Worm (Caenorhabditis elegans): ENCODE data around the gene cdr-7.

DNA sequence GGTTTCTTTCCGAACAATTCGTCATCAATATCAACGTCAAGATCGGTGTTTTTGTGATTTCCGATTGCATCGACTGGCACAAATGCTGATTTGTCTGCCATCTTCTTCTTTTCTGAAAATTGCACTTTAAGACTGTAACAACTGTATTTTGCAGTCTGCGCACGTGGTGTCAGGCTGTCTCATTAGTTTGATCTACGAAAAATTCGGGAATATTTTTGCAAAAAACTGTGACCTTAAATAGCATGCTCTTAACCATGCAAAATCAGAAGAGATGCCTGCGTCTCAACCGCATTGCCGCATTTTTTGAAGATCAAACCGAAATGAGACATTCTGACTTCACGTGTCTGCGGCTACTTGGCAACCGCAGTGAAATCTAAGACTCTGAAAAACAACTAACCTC, 10.5 kb downstream of the cdr-7 start, which contains the start of gene K01D12.7:
- no peak for TF ChIP-seq unc-62 (GFP tag; optimal IDR thresholded peaks at IDR 0.05)
- TF ChIP-seq ceh-39 (tag; optimal IDR thresholded peaks at IDR 0.05) = no peak
- TF ChIP-seq pha-4 (tag; optimal IDR thresholded peaks at IDR 0.05) = no peak

Measured in whole organism, mixed stage, embryonic.